Fruit fly (Drosophila melanogaster): ENCODE data around the gene GCS2beta.

Gene GCS2beta

DNA sequence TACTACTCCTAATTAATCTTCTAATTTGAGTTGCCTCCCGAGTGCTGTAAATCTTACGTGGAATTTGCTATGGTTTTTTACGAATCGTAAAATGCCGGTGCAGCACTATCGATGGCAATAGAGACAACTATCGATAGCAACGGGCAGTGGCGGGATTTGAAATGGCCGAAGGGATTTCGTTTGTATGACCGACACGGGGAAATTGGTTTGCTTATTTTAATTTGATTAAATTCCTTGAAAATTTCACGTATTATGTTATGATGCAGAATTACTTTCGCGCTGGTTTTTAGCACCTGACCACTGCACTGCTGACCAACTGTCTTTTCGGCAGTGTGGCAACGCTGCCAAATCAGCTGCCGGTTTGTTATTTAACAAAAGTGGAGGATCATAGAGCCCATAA is at the start of gene GCS2beta, which contains the start of gene CG5131 (continued):
- TF ChIP-seq CG32006 (GFP tag; optimal IDR thresholded peaks at IDR 0.05) (peak; percentile 93), CG11762 (GFP tag; optimal IDR thresholded peaks at IDR 0.05; ENCODE audit: insufficient read depth) (peak; percentile 86), CG6792 (GFP tag; optimal IDR thresholded peaks at IDR 0.05) (peak; percentile 85), CG11902 (GFP tag; optimal IDR thresholded peaks at IDR 0.05) (peak; percentile 95), spab (GFP tag; optimal IDR thresholded peaks at IDR 0.05) (peak; percentile 61), CG6276 (GFP tag; optimal IDR thresholded peaks at IDR 0.05) (peak; percentile 73), fd59A (GFP tag; optimal IDR thresholded peaks at IDR 0.05) (peak; percentile 70)

DNA sequence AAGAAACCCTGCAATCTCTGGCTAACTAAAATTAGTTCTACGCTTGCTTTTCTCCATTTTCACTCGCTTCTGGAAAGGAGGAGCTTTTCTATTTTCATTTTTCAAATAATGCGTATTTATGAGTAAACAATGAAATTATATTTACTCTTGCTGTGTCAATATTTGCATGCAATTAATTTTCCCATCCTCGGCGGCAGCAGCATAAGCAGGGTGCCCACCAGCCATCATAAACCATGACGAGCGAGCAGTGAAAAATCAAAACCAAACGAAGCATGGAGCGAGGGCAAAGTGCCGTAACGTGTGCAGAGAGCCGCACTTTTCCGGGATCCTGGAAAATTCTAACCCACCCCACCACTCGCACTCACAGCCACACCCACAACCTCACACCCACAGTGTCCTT is 49.7 kb upstream of the GCS2beta start:
- TF ChIP-seq Ets96B (tag; optimal IDR thresholded peaks at IDR 0.05), result no peak
- no peak for TF ChIP-seq CG11902 (GFP tag; optimal IDR thresholded peaks at IDR 0.05)
- TF ChIP-seq CG15336 (GFP tag; IDR thresholded peaks at IDR 0.05), result no peak
- TF ChIP-seq Sox102F (GFP tag; optimal IDR thresholded peaks at IDR 0.05), result no peak
- TF ChIP-seq CG6854 (GFP tag; optimal IDR thresholded peaks at IDR 0.05), result no peak
- TF ChIP-seq Eip78C (GFP tag), result no peak
- TF ChIP-seq CG6808 (GFP tag; optimal IDR thresholded peaks at IDR 0.05), result no peak

- TF ChIP-seq pdm3 (GFP tag; optimal IDR thresholded peaks at IDR 0.05), result no peak
- no peak for TF ChIP-seq CG11762 (GFP tag; optimal IDR thresholded peaks at IDR 0.05; ENCODE audit: insufficient read depth)
- no peak for TF ChIP-seq Ets21C (GFP tag; optimal IDR thresholded peaks at IDR 0.05)
- no peak for TF ChIP-seq net (GFP tag; optimal IDR thresholded peaks at IDR 0.05)
- no peak for TF ChIP-seq achi (GFP tag; optimal IDR thresholded peaks at IDR 0.05)
- TF ChIP-seq Sox15 (GFP tag; optimal IDR thresholded peaks at IDR 0.05), result no peak
- no peak for TF ChIP-seq Hr38 (GFP tag; optimal IDR thresholded peaks at IDR 0.05)
- TF ChIP-seq CG10669 (GFP tag; optimal IDR thresholded peaks at IDR 0.05), result no peak
- no peak for TF ChIP-seq CG34406 (GFP tag; optimal IDR thresholded peaks at IDR 0.05)
These were observed 48.0 kb upstream of the GCS2beta start, which contains the start of gene CG15145 for dm6 chr2L:17532134-17532533. CG15145 (minus strand) TSS chr2L:17532234.

DNA sequence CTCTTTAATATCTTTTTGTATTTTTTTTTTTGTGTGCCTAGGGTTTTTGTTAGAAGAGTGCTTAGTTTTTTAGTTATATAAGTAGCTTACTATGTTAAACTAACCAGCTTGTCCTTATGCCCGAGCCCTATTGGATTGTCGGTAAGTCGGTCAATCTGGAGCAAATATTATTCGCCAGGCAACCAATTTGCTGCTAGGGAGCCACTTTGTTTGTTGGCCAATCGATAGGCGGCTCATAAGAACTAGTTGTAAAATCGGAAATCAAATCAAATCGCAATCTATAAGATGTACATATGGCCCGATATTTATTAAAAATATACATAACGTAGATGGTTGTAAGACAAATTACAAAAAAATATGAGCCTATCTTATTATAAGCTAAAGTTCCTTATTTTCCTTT is 44.9 kb upstream of the GCS2beta start, which contains the start of gene CG15144:
Gene CG15144 (minus strand): TSS at position 101 of the 400 bp plus-strand sequence.
- TF ChIP-seq Gug (GFP tag; IDR thresholded peaks at IDR 0.05), result no peak
- no peak for TF ChIP-seq pdm3 (GFP tag; optimal IDR thresholded peaks at IDR 0.05)
- no peak for TF ChIP-seq Eip93F (GFP tag; optimal IDR thresholded peaks at IDR 0.05)
- no peak for TF ChIP-seq spab (GFP tag; optimal IDR thresholded peaks at IDR 0.05)
- TF ChIP-seq CG7368 (GFP tag; optimal IDR thresholded peaks at IDR 0.05), result no peak
- TF ChIP-seq CG4318 (GFP tag; optimal IDR thresholded peaks at IDR 0.05), result no peak

dm6 chr2L:17524449-17524848 is 40.3 kb upstream of the GCS2beta start, which contains the start of gene CG15143:
CG15143 (minus strand) TSS chr2L:17524549.
- TF ChIP-seq vri (GFP tag; optimal IDR thresholded peaks at IDR 0.05), result no peak
- TF ChIP-seq Met (GFP tag; optimal IDR thresholded peaks at IDR 0.05), result no peak
- TF ChIP-seq Ets96B (tag; optimal IDR thresholded peaks at IDR 0.05), result no peak
- no peak for TF ChIP-seq Sox102F (GFP tag; optimal IDR thresholded peaks at IDR 0.05)
- TF ChIP-seq achi (GFP tag; optimal IDR thresholded peaks at IDR 0.05), result no peak
- TF ChIP-seq fd85E (GFP tag; optimal IDR thresholded peaks at IDR 0.05), result no peak
- no peak for TF ChIP-seq OdsH (GFP tag; optimal IDR thresholded peaks at IDR 0.05)
- no peak for TF ChIP-seq spab (GFP tag; optimal IDR thresholded peaks at IDR 0.05)
- TF ChIP-seq fd59A (GFP tag; optimal IDR thresholded peaks at IDR 0.05), result no peak
- TF ChIP-seq CG11762 (GFP tag; optimal IDR thresholded peaks at IDR 0.05; ENCODE audit: insufficient read depth), result no peak
- no peak for TF ChIP-seq CG34406 (GFP tag; optimal IDR thresholded peaks at IDR 0.05)
- no peak for TF ChIP-seq CG3032 (tag; optimal IDR thresholded peaks at IDR 0.05)
- no peak for TF ChIP-seq CG3919 (GFP tag; optimal IDR thresholded peaks at IDR 0.05)
- no peak for TF ChIP-seq net (GFP tag; optimal IDR thresholded peaks at IDR 0.05)
- no peak for TF ChIP-seq CG9139 (GFP tag; optimal IDR thresholded peaks at IDR 0.05)
- no peak for TF ChIP-seq ss (GFP tag; optimal IDR thresholded peaks at IDR 0.05)

All from whole organism, prepupa.